Fruit fly (Drosophila melanogaster): Measurements from ENCODE around the gene Arp8.

- TF ChIP-seq rn (GFP tag; IDR thresholded peaks at IDR 0.05) (no peak), CG9948 (tag; optimal IDR thresholded peaks at IDR 0.05) (peak; percentile 1), CG13204 (GFP tag; optimal IDR thresholded peaks at IDR 0.05) (no peak), CG8301 (tag; optimal IDR thresholded peaks at IDR 0.05) (no peak), Ets98B (GFP tag; IDR thresholded peaks at IDR 0.05) (peak; percentile 37; the same call in 1 of the 2 replicates), Pif1A (GFP tag; optimal IDR thresholded peaks at IDR 0.05) (no peak), Pif1B (GFP tag; optimal IDR thresholded peaks at IDR 0.05) (no peak), CG12605 (GFP tag; IDR thresholded peaks at IDR 0.05) (no peak), fd96Ca (GFP tag; IDR thresholded peaks at IDR 0.05) (peak; percentile 36; the same call in 1 of the 3 replicates), CG14655 (GFP tag; optimal IDR thresholded peaks at IDR 0.05) (no peak), CG17806 (tag; optimal IDR thresholded peaks at IDR 0.05) (no peak), CG32121 (GFP tag; IDR thresholded peaks at IDR 0.05) (peak; percentile 35; the same call in 1 of the 2 replicates), Snoo (tag; optimal IDR thresholded peaks at IDR 0.05) (no peak), CG15710 (tag; optimal IDR thresholded peaks at IDR 0.05) (peak; percentile 23)
Measured at dm6 chrX:17856458-17857277, 3.9 kb downstream of the Arp8 start, which contains the start of gene Srx.

Measured in whole organism, pupa.